Worm (Caenorhabditis elegans): ENCODE measurements around the gene plst-1.
A peak's percentile ranks its signal among the peaks of the same experiment; 100 is the strongest.

plst-1 gene

DNA sequence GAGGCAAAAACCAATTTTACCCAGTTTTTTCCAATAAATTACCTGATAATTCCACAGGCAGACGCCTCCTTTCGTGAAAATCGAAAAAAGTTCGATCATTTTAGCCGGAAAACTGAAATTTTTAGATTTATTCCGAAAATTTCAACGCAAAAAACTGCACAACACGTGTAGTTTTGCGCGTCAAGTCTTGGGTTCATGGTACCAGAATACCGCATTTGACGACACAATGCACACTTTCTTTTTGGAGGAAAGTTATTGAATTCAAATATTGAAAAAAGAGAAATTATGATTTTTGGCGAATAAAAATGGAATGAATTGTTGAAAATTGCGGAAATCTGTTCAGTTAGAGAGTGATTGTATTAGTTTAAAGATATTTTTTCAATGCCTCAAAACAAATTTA is 49.7 kb upstream of the plst-1 start, which contains the start of gene F38A1.8 (continued):
- TF ChIP-seq unc-98 (GFP tag; IDR thresholded peaks at IDR 0.05): no peak
- TF ChIP-seq nhr-77 (tag; optimal IDR thresholded peaks at IDR 0.05): no peak
- TF ChIP-seq fkh-8 (tag; optimal IDR thresholded peaks at IDR 0.05): no peak
- no peak for TF ChIP-seq fkh-4 (tag; optimal IDR thresholded peaks at IDR 0.05; ENCODE audit: borderline replicate concordance)
- TF ChIP-seq pax-3 (tag; optimal IDR thresholded peaks at IDR 0.05): no peak
- TF ChIP-seq nhr-84 (tag; optimal IDR thresholded peaks at IDR 0.05): no peak
- no peak for TF ChIP-seq efl-3 (GFP tag; optimal IDR thresholded peaks at IDR 0.05)
- no peak for TF ChIP-seq blmp-1 (tag; optimal IDR thresholded peaks at IDR 0.05)
- peak; percentile 32 for TF ChIP-seq nhr-237 (tag; optimal IDR thresholded peaks at IDR 0.05)
- TF ChIP-seq C04F5.9 (tag; optimal IDR thresholded peaks at IDR 0.05): peak; percentile 24
- TF ChIP-seq swsn-7 (tag; optimal IDR thresholded peaks at IDR 0.05): peak; percentile 42
- no peak for TF ChIP-seq zag-1 (tag; optimal IDR thresholded peaks at IDR 0.05)
- no peak for TF ChIP-seq C34B4.2 (tag; optimal IDR thresholded peaks at IDR 0.05)
- peak; percentile 74 for TF ChIP-seq snu-23 (GFP tag; optimal IDR thresholded peaks at IDR 0.05)
- peak; percentile 42 for TF ChIP-seq unc-130 (tag; optimal IDR thresholded peaks at IDR 0.05)
- no peak for TF ChIP-seq ztf-4 (tag; optimal IDR thresholded peaks at IDR 0.05)
- no peak for TF ChIP-seq unc-30 (tag; optimal IDR thresholded peaks at IDR 0.05)
- TF ChIP-seq lin-13 (GFP tag; optimal IDR thresholded peaks at IDR 0.05): peak; percentile 39
- TF ChIP-seq aly-2 (tag; optimal IDR thresholded peaks at IDR 0.05): no peak
- no peak for TF ChIP-seq nhr-12 (tag; optimal IDR thresholded peaks at IDR 0.05)
- peak; percentile 61 for TF ChIP-seq tbx-2 (tag; optimal IDR thresholded peaks at IDR 0.05)
- TF ChIP-seq aha-1 (tag; optimal IDR thresholded peaks at IDR 0.05): no peak
- no peak for TF ChIP-seq ztf-11 (tag; optimal IDR thresholded peaks at IDR 0.05)
- no peak for TF ChIP-seq nhr-20 (tag; optimal IDR thresholded peaks at IDR 0.05)
- TF ChIP-seq rnt-1 (tag; optimal IDR thresholded peaks at IDR 0.05): peak; percentile 77
- TF ChIP-seq mab-9 (GFP tag; IDR thresholded peaks at IDR 0.05): no peak
- no peak for TF ChIP-seq hpl-2 (GFP tag; optimal IDR thresholded peaks at IDR 0.05)
- peak; percentile 46; the same call in 1 of the 2 replicates for TF ChIP-seq grh-1 (GFP tag; IDR thresholded peaks at IDR 0.05)
- peak; percentile 93 for TF ChIP-seq F16B12.6 (tag; optimal IDR thresholded peaks at IDR 0.05)
- peak; percentile 36 for TF ChIP-seq skn-1 (tag; optimal IDR thresholded peaks at IDR 0.05)
- no peak for TF ChIP-seq ceh-8 (GFP tag; optimal IDR thresholded peaks at IDR 0.05)
- no peak for TF ChIP-seq nhr-76 (tag; optimal IDR thresholded peaks at IDR 0.05)
- TF ChIP-seq ets-5 (GFP tag; IDR thresholded peaks at IDR 0.05): no peak
- peak in 2 of 6 experiments; percentile 12 to 66 for TF ChIP-seq elt-3 (tag; optimal IDR thresholded peaks at IDR 0.05)
- TF ChIP-seq ama-1 (optimal IDR thresholded peaks at IDR 0.05): no peak
- TF ChIP-seq lin-14 (GFP tag; optimal IDR thresholded peaks at IDR 0.05): no peak
- no peak for TF ChIP-seq ces-1 (GFP tag; optimal IDR thresholded peaks at IDR 0.05)
- peak; percentile 73 for TF ChIP-seq mep-1 (tag; optimal IDR thresholded peaks at IDR 0.05)
- peak; percentile 57 for TF ChIP-seq nhr-19 (GFP tag; conservative IDR thresholded peaks at IDR 0.05)
- no peak for TF ChIP-seq mef-2 (tag; optimal IDR thresholded peaks at IDR 0.05)
- TF ChIP-seq nhr-90 (tag; optimal IDR thresholded peaks at IDR 0.05; ENCODE audit: poor library complexity): peak; percentile 40
- TF ChIP-seq jun-1 (tag; optimal IDR thresholded peaks at IDR 0.05): peak; percentile 27

DNA sequence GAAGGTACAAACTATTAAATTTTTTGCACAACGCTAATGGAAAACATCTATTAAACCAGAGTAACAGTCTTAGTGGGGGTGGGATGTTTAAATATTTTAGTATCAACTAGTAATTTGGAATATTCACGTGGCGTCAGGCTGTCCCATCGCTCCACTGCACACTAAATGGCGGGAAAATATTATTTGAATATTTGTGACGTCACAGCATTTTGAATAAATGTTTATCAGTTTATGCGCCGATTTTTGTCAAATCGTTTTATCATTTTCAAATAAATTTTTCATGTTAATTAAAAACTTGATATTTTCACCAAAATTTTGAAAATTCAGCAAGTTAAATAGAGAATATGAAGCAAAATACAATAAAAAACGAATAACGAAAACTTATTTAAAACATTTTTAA is 46.1 kb upstream of the plst-1 start, which contains the start of gene F38A1.15:
TSS of gene F38A1.15 (minus strand) at position 101 of the 400 bp plus-strand sequence.
- no peak for TF ChIP-seq nhr-90 (tag; optimal IDR thresholded peaks at IDR 0.05; ENCODE audit: poor library complexity)
- no peak for TF ChIP-seq tbx-2 (tag; optimal IDR thresholded peaks at IDR 0.05)
- no peak for TF ChIP-seq fos-1 (tag; optimal IDR thresholded peaks at IDR 0.05)
- no peak for TF ChIP-seq blmp-1 (tag; optimal IDR thresholded peaks at IDR 0.05)
- no peak for TF ChIP-seq lsy-2 (tag; optimal IDR thresholded peaks at IDR 0.05)
- TF ChIP-seq unc-30 (tag; optimal IDR thresholded peaks at IDR 0.05): no peak
- TF ChIP-seq pqm-1 (tag; optimal IDR thresholded peaks at IDR 0.05): no peak
- TF ChIP-seq snpc-4 (tag; optimal IDR thresholded peaks at IDR 0.05): no peak
- TF ChIP-seq ceh-82 (tag; optimal IDR thresholded peaks at IDR 0.05): no peak
- no peak for TF ChIP-seq unc-98 (GFP tag; IDR thresholded peaks at IDR 0.05)
- no peak for TF ChIP-seq zag-1 (tag; optimal IDR thresholded peaks at IDR 0.05)

All from whole organism, L1 larva.